Fruit fly (Drosophila melanogaster): ENCODE data around the gene Claspin.
A peak's percentile ranks its signal among the peaks of the same experiment; 100 is the strongest.

Claspin gene

dm6 chr3L:4353657-4354075 is 40.4 kb downstream of the Claspin start (continued):
- TF ChIP-seq CG9139 (GFP tag; optimal IDR thresholded peaks at IDR 0.05) = no peak
- TF ChIP-seq CG10669 (GFP tag; optimal IDR thresholded peaks at IDR 0.05) = peak; percentile 14
- peak; percentile 6 for TF ChIP-seq CG1621 (tag; optimal IDR thresholded peaks at IDR 0.05)
- TF ChIP-seq CG6163 (GFP tag; IDR thresholded peaks at IDR 0.05) = no peak; the same call in 2 of the 3 replicates
- TF ChIP-seq CG4318 (GFP tag; optimal IDR thresholded peaks at IDR 0.05) = peak; percentile 14
- TF ChIP-seq CG6854 (GFP tag; optimal IDR thresholded peaks at IDR 0.05) = no peak
- peak; percentile 10 for TF ChIP-seq Hr39 (GFP tag; optimal IDR thresholded peaks at IDR 0.05)

DNA sequence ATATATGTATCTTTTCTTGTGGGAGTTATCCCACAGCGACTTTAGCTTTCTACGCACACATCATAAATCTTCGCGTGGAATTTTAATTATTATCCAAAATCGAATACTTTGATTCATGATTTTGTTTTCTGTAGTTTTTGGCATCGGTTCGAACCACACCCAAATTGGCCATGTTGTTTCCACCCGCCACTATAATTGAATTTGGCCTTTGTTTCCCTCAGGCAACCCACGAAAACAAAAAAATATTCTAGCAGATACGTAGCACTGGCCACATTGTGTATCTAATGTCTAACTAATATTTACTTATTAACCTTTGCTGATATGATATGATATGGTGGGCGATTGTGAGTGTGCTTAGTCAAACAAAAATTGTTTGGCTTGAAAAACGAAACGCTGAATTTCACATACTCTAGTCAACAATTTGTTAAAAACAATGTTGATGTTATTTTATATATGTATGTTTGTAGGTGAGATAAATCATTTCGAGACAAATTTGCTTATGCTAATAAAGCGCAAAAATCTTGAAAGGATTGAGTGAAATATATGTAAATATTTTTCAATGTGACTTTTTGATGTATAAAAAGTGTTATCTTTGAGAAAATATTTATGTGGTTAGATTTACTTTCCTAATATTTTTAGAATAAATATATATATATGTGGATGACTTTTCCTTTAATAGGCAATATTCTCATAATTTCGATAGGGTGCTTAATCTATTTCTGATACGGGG is 41.8 kb downstream of the Claspin start:
- TF ChIP-seq CG16779 (tag; optimal IDR thresholded peaks at IDR 0.05) (no peak), Eip75B (GFP tag; optimal IDR thresholded peaks at IDR 0.05) (no peak), net (GFP tag; optimal IDR thresholded peaks at IDR 0.05) (no peak), topi (GFP tag; optimal IDR thresholded peaks at IDR 0.05) (no peak), cyc (GFP tag; optimal IDR thresholded peaks at IDR 0.05) (no peak), svp (GFP tag) (peak; percentile 56), CG34406 (GFP tag; optimal IDR thresholded peaks at IDR 0.05) (no peak), Gug (GFP tag; IDR thresholded peaks at IDR 0.05) (no peak), dac (GFP tag; optimal IDR thresholded peaks at IDR 0.05) (no peak), fkh (GFP tag; optimal IDR thresholded peaks at IDR 0.05) (peak; percentile 90), Hr38 (GFP tag; optimal IDR thresholded peaks at IDR 0.05) (no peak), CG8119 (GFP tag; IDR thresholded peaks at IDR 0.05) (no peak), Smox (GFP tag; optimal IDR thresholded peaks at IDR 0.05) (no peak), Eip78C (GFP tag) (peak; percentile 21), spab (GFP tag; optimal IDR thresholded peaks at IDR 0.05) (no peak)

- TF ChIP-seq achi (GFP tag; optimal IDR thresholded peaks at IDR 0.05) = no peak
- no peak for TF ChIP-seq dsx (GFP tag; optimal IDR thresholded peaks at IDR 0.05; ENCODE audit: poor library complexity, severe bottlenecking)
- TF ChIP-seq eg (GFP tag; IDR thresholded peaks at IDR 0.05) = no peak
- TF ChIP-seq CG11762 (GFP tag; optimal IDR thresholded peaks at IDR 0.05; ENCODE audit: insufficient read depth) = no peak
- TF ChIP-seq CG8319 (GFP tag; optimal IDR thresholded peaks at IDR 0.05) = no peak
- TF ChIP-seq spab (GFP tag; optimal IDR thresholded peaks at IDR 0.05) = no peak
- no peak for TF ChIP-seq Eip75B (GFP tag; optimal IDR thresholded peaks at IDR 0.05)
- no peak for TF ChIP-seq Sox15 (GFP tag; optimal IDR thresholded peaks at IDR 0.05)
- TF ChIP-seq vri (GFP tag; optimal IDR thresholded peaks at IDR 0.05) = no peak
- TF ChIP-seq svp (GFP tag) = no peak
- TF ChIP-seq CG6792 (GFP tag; optimal IDR thresholded peaks at IDR 0.05) = no peak
- TF ChIP-seq CG1621 (tag; optimal IDR thresholded peaks at IDR 0.05) = no peak
- TF ChIP-seq pdm3 (GFP tag; optimal IDR thresholded peaks at IDR 0.05) = no peak
- TF ChIP-seq topi (GFP tag; optimal IDR thresholded peaks at IDR 0.05) = no peak
- no peak for TF ChIP-seq CG6276 (GFP tag; optimal IDR thresholded peaks at IDR 0.05)
- no peak for TF ChIP-seq CG15336 (GFP tag; IDR thresholded peaks at IDR 0.05)
- no peak for TF ChIP-seq Ets96B (tag; optimal IDR thresholded peaks at IDR 0.05)
These were observed 43.7 kb downstream of the Claspin start for dm6 chr3L:4356986-4357385.

- TF ChIP-seq fkh (GFP tag; optimal IDR thresholded peaks at IDR 0.05) = peak; percentile 51
- TF ChIP-seq dac (GFP tag; optimal IDR thresholded peaks at IDR 0.05) = no peak
- TF ChIP-seq pdm3 (GFP tag; optimal IDR thresholded peaks at IDR 0.05) = no peak
- TF ChIP-seq CG3919 (GFP tag; optimal IDR thresholded peaks at IDR 0.05) = no peak
- TF ChIP-seq vri (GFP tag; optimal IDR thresholded peaks at IDR 0.05) = peak; percentile 37
- no peak for TF ChIP-seq cyc (GFP tag; optimal IDR thresholded peaks at IDR 0.05)
- TF ChIP-seq CG34406 (GFP tag; optimal IDR thresholded peaks at IDR 0.05) = no peak
- TF ChIP-seq Eip78C (GFP tag) = peak; percentile 50
- TF ChIP-seq CG11902 (GFP tag; optimal IDR thresholded peaks at IDR 0.05) = no peak
- TF ChIP-seq Eip93F (GFP tag; optimal IDR thresholded peaks at IDR 0.05) = no peak
- no peak for TF ChIP-seq CG10669 (GFP tag; optimal IDR thresholded peaks at IDR 0.05)
- no peak for TF ChIP-seq esn (GFP tag; optimal IDR thresholded peaks at IDR 0.05)
- TF ChIP-seq CG16779 (tag; optimal IDR thresholded peaks at IDR 0.05) = no peak
These were observed 44.4 kb downstream of the Claspin start for dm6 chr3L:4357705-4358131.

Measured in whole organism, prepupa.